Worm (Caenorhabditis elegans) whole organism, young adult: ENCODE results near the gene Y66D12A.7.

ENCODE experiments used
- T26A5.8 ChIP-seq: sonication (generic microtip); optimal IDR thresholded peaks from 2 replicates; lab custom pipeline; 2016; ENCODE audit warnings: missing genetic modification characterization, missing compliant biosample characterization
- ZK185.1 ChIP-seq: sonication (generic microtip); optimal IDR thresholded peaks from 2 replicates; lab custom pipeline; 2016; ENCODE audit warnings: mild to moderate bottlenecking, missing genetic modification characterization, missing compliant biosample characterization; ENCODE audit not compliant: poor library complexity, severe bottlenecking
- nfya-1 ChIP-seq: sonication (generic microtip); optimal IDR thresholded peaks from 2 replicates; lab custom pipeline; 2017; ENCODE audit warnings: antibody characterized with exemption, missing compliant biosample characterization, missing genetic modification characterization, borderline replicate concordance; ENCODE audit not compliant: insufficient read depth
- nhr-80 ChIP-seq: sonication (generic microtip); optimal IDR thresholded peaks from 2 replicates; lab custom pipeline; 2016; ENCODE audit warnings: missing genetic modification characterization, missing compliant biosample characterization
- nhr-90 ChIP-seq: sonication (generic microtip); optimal IDR thresholded peaks from 2 replicates; lab custom pipeline; 2016; ENCODE audit warnings: missing genotype, mild to moderate bottlenecking, missing genetic modification characterization, missing compliant biosample characterization
- pha-4 ChIP-seq: fragments of 150-350 bp; sonication (generic microtip); optimal IDR thresholded peaks from 2 replicates; lab custom pipeline; 2014; ENCODE audit warnings: missing biosample characterization, missing genetic modification reagents, missing genetic modification characterization
- ztf-22 ChIP-seq: fragments of 200-800 bp; sonication (Bioruptor generic); optimal IDR thresholded peaks from 2 replicates; lab custom pipeline; 2018; ENCODE audit warnings: mild to moderate bottlenecking, missing genetic modification characterization, moderate library complexity, missing compliant biosample characterization

ce11 chrIII:11582569-11582968, 2.3 kb upstream of the Y66D12A.7 start:
- no peak for TF ChIP-seq pha-4
- no peak for TF ChIP-seq nhr-80
- no peak for TF ChIP-seq ZK185.1
- TF ChIP-seq nfya-1, result no peak
- no peak for TF ChIP-seq T26A5.8 (tag; lab: Kevin White, UChicago)
- no peak for TF ChIP-seq nhr-90 (tag; lab: Kevin White, UChicago)
- no peak for TF ChIP-seq ztf-22
